Worm (Caenorhabditis elegans): ENCODE results near the gene ppm-1.G.

DNA sequence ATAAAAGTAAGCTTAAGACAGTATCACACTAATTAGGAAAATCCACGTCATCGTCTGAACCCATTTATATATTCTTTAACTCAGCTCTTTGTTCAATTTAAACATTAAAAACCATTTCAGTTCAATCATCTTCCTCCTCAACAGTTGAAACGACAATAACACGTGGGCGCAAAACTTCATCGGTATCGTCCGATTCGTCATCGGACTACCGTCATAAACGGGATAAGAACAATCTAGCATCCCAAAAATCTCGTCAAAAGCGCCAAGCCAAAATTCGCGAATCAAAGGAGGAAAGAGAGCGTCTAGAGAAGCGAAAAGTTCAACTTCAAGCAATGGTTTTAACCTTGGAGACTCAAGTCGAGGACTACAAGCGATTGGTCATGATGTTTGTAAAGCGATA, 51.7 kb downstream of the ppm-1.G start:
- TF ChIP-seq egl-27 (tag; optimal IDR thresholded peaks at IDR 0.05) (no peak), nhr-77 (tag; optimal IDR thresholded peaks at IDR 0.05) (no peak), elt-2 (tag; optimal IDR thresholded peaks at IDR 0.05) (no peak), ztf-11 (tag; optimal IDR thresholded peaks at IDR 0.05) (no peak), snpc-4 (tag; optimal IDR thresholded peaks at IDR 0.05) (no peak), elt-3 (tag; optimal IDR thresholded peaks at IDR 0.05) (no peak), lin-15B (tag; optimal IDR thresholded peaks at IDR 0.05) (no peak), pha-4 (tag; optimal IDR thresholded peaks at IDR 0.05) (no peak), ceh-82 (tag; optimal IDR thresholded peaks at IDR 0.05) (no peak)
